Worm (Caenorhabditis elegans): ENCODE results near the gene F14F9.6.

- TF ChIP-seq nhr-10 (tag; optimal IDR thresholded peaks at IDR 0.05) (no peak), F10B5.3 (tag; optimal IDR thresholded peaks at IDR 0.05) (no peak), nhr-76 (tag; optimal IDR thresholded peaks at IDR 0.05) (no peak), unc-39 (tag; optimal IDR thresholded peaks at IDR 0.05) (no peak), nhr-111 (GFP tag; optimal IDR thresholded peaks at IDR 0.05) (no peak), hlh-30 (tag; optimal IDR thresholded peaks at IDR 0.05; ENCODE audit: insufficient read depth) (no peak), lsy-2 (tag; optimal IDR thresholded peaks at IDR 0.05) (no peak), unc-62 (GFP tag; optimal IDR thresholded peaks at IDR 0.05 in 1 of 2) (no peak), unc-62 (tag; optimal IDR thresholded peaks at IDR 0.05) (no peak), Y5F2A.4 (GFP tag; optimal IDR thresholded peaks at IDR 0.05) (no peak), ztf-7 (tag; optimal IDR thresholded peaks at IDR 0.05) (no peak), mdl-1 (tag; optimal IDR thresholded peaks at IDR 0.05) (no peak)
Measured at ce11 chrV:5161792-5162191, 15.5 kb upstream of the F14F9.6 start, which contains the start of gene abu-6.

Data from whole organism, L4 larva.